Worm (Caenorhabditis elegans) whole organism, L1 larva: ENCODE data around the gene sup-35.

Source experiments
- C16A3.4 ChIP-seq: fragments of 150-350 bp; optimal IDR thresholded peaks from 2 replicates; lab custom pipeline; 2014; ENCODE audit warnings: missing biosample characterization, missing genetic modification characterization
- F16B12.6 ChIP-seq: fragments of 150-350 bp; optimal IDR thresholded peaks from 2 replicates; lab custom pipeline; 2014; ENCODE audit warnings: missing biosample characterization, missing genetic modification characterization
- alr-1 ChIP-seq: fragments of 200-800 bp; sonication (Bioruptor generic); optimal IDR thresholded peaks from 2 replicates; lab custom pipeline; 2018; ENCODE audit warnings: borderline replicate concordance, mild to moderate bottlenecking, missing genetic modification characterization, missing compliant biosample characterization
- aly-2 ChIP-seq: fragments of 150-350 bp; optimal IDR thresholded peaks from 2 replicates; lab custom pipeline; 2014; ENCODE audit warnings: missing biosample characterization, missing genetic modification characterization
- blmp-1 ChIP-seq: fragments of 150-350 bp; optimal IDR thresholded peaks from 2 replicates; lab custom pipeline; 2014; ENCODE audit warnings: missing biosample characterization, missing genetic modification characterization
- ceh-82 ChIP-seq, 3 experiments: fragments of 150-350 bp in 1 of 3; sonication (generic microtip) in 2 of 3; optimal IDR thresholded peaks; 2 replicates each; lab custom pipeline; 2014 to 2017; ENCODE audit warnings: missing biosample characterization in 3 of 3, missing genetic modification characterization in 3 of 3
- ceh-88 ChIP-seq: fragments of 200-800 bp; sonication (Bioruptor generic); IDR thresholded peaks from 2 replicates; pipeline ENCODE4 v1.3.6; 2022; ENCODE audit warnings: missing genetic modification characterization, missing compliant biosample characterization
- dpl-1 ChIP-seq, 3 experiments: fragments of 150-350 bp in 2 of 3; sonication (generic microtip) in 1 of 3; optimal IDR thresholded peaks; 2 replicates each; lab custom pipeline; 2014 to 2017; ENCODE audit warnings: missing biosample characterization in 3 of 3, missing genetic modification characterization in 3 of 3, missing genetic modification reagents in 3 of 3
- dsc-1 ChIP-seq: sonication (generic microtip); optimal IDR thresholded peaks from 2 replicates; lab custom pipeline; 2016; ENCODE audit warnings: mild to moderate bottlenecking, missing genetic modification characterization, missing compliant biosample characterization
- egl-27 ChIP-seq, 2 experiments: fragments of 150-350 bp in 1 of 2; sonication (generic microtip); optimal IDR thresholded peaks; 3 replicates each; lab custom pipeline; 2017 to 2018; ENCODE audit warnings: missing biosample characterization in 2 of 2, missing genetic modification characterization in 2 of 2, missing genetic modification reagents in 2 of 2
- elt-2 ChIP-seq: sonication (generic microtip); optimal IDR thresholded peaks from 2 replicates; lab custom pipeline; 2016; ENCODE audit warnings: missing genetic modification characterization, mild to moderate bottlenecking, inconsistent platforms, missing compliant biosample characterization, missing genetic modification reagents
- elt-3 ChIP-seq, 6 experiments: fragments of 150-350 bp in 1 of 6; sonication (generic microtip); optimal IDR thresholded peaks; 2 replicates each; lab custom pipeline; 2017 to 2018; ENCODE audit warnings: missing biosample characterization in 6 of 6, missing genetic modification characterization in 6 of 6, inconsistent platforms in 1 of 6
- fkh-10 ChIP-seq: sonication (generic microtip); optimal IDR thresholded peaks from 2 replicates; lab custom pipeline; 2017; ENCODE audit warnings: missing biosample characterization, missing genetic modification reagents, missing genetic modification characterization
- fkh-4 ChIP-seq: sonication (generic microtip); optimal IDR thresholded peaks from 2 replicates; lab custom pipeline; 2016; ENCODE audit warnings: missing compliant biosample characterization, missing genetic modification characterization, borderline replicate concordance
- fkh-8 ChIP-seq: sonication (generic microtip); optimal IDR thresholded peaks from 2 replicates; lab custom pipeline; 2016; ENCODE audit warnings: mild to moderate bottlenecking, missing genetic modification characterization, missing compliant biosample characterization
- fos-1 ChIP-seq: fragments of 150-350 bp; optimal IDR thresholded peaks from 2 replicates; lab custom pipeline; 2014; ENCODE audit warnings: missing biosample characterization, missing genetic modification characterization
- grh-1 ChIP-seq: fragments of 200-800 bp; sonication (Bioruptor generic); IDR thresholded peaks from 2 replicates; pipeline ENCODE4 v1.3.6; 2022; ENCODE audit warnings: missing genetic modification reagents, missing genetic modification characterization, missing compliant biosample characterization
- hlh-4 ChIP-seq: sonication (generic microtip); optimal IDR thresholded peaks from 2 replicates; lab custom pipeline; 2016; ENCODE audit warnings: mild to moderate bottlenecking, missing genetic modification characterization, missing compliant biosample characterization
- isw-1 ChIP-seq: fragments of 200-800 bp; sonication (Bioruptor generic); IDR thresholded peaks from 2 replicates; pipeline ENCODE4 v1.3.6; 2022; ENCODE audit warnings: missing genetic modification characterization, missing compliant biosample characterization
- jun-1 ChIP-seq: fragments of 150-350 bp; optimal IDR thresholded peaks from 2 replicates; lab custom pipeline; 2014; ENCODE audit warnings: missing biosample characterization, missing genetic modification reagents, missing genetic modification characterization
- lin-13 ChIP-seq: fragments of 150-350 bp; optimal IDR thresholded peaks from 2 replicates; lab custom pipeline; 2014; ENCODE audit warnings: missing biosample characterization, missing genetic modification reagents, missing genetic modification characterization
- lin-14 ChIP-seq: fragments of 200-800 bp; sonication (Bioruptor generic); optimal IDR thresholded peaks from 2 replicates; lab custom pipeline; 2018; ENCODE audit warnings: mild to moderate bottlenecking, missing genetic modification characterization, moderate library complexity, missing compliant biosample characterization
- lin-15B ChIP-seq: fragments of 150-350 bp; sonication (generic microtip); optimal IDR thresholded peaks from 3 replicates; lab custom pipeline; 2014; ENCODE audit warnings: missing biosample characterization, missing genetic modification characterization
- lin-35 ChIP-seq, 2 experiments: fragments of 150-350 bp; optimal IDR thresholded peaks; 2 replicates each; lab custom pipeline; 2014; ENCODE audit warnings: missing biosample characterization in 2 of 2, missing genetic modification characterization in 2 of 2, missing genetic modification reagents in 2 of 2
- lin-39 ChIP-seq: fragments of 150-350 bp; optimal IDR thresholded peaks from 2 replicates; lab custom pipeline; 2014; ENCODE audit warnings: missing biosample characterization, missing genetic modification reagents, missing genetic modification characterization
- mab-9 ChIP-seq: fragments of 200-800 bp; sonication (Bioruptor generic); IDR thresholded peaks from 2 replicates; pipeline ENCODE4 v1.3.6; 2022; ENCODE audit warnings: missing genetic modification reagents, missing genetic modification characterization, missing compliant biosample characterization
- mdl-1 ChIP-seq, 2 experiments: fragments of 150-350 bp; optimal IDR thresholded peaks; 2 replicates each; lab custom pipeline; 2014 to 2017; ENCODE audit warnings: missing biosample characterization in 2 of 2, missing genetic modification characterization in 2 of 2, inconsistent platforms in 1 of 2
- mep-1 ChIP-seq: fragments of 150-350 bp; optimal IDR thresholded peaks from 2 replicates; lab custom pipeline; 2014; ENCODE audit warnings: missing biosample characterization, missing genetic modification characterization
- nhr-12 ChIP-seq: sonication (generic microtip); optimal IDR thresholded peaks from 2 replicates; lab custom pipeline; 2017; ENCODE audit warnings: missing biosample characterization, missing genetic modification characterization
- nhr-19 ChIP-seq: fragments of 200-800 bp; sonication (Bioruptor generic); conservative IDR thresholded peaks from 2 replicates; pipeline ENCODE4 v1.3.6; 2022; ENCODE audit warnings: missing genetic modification characterization, missing compliant biosample characterization
- nhr-20 ChIP-seq: sonication (generic microtip); optimal IDR thresholded peaks from 2 replicates; lab custom pipeline; 2016; ENCODE audit warnings: mild to moderate bottlenecking, missing genetic modification characterization, missing compliant biosample characterization
- nhr-237 ChIP-seq: fragments of 150-350 bp; optimal IDR thresholded peaks from 2 replicates; lab custom pipeline; 2014; ENCODE audit warnings: missing biosample characterization, missing genetic modification characterization
- nhr-28 ChIP-seq: fragments of 150-350 bp; optimal IDR thresholded peaks from 2 replicates; lab custom pipeline; 2014; ENCODE audit warnings: missing biosample characterization, missing genetic modification characterization
- nhr-47 ChIP-seq: sonication (generic microtip); optimal IDR thresholded peaks from 2 replicates; lab custom pipeline; 2016; ENCODE audit warnings: mild to moderate bottlenecking, missing genetic modification characterization, moderate library complexity, missing compliant biosample characterization
- nhr-77 ChIP-seq: fragments of 150-350 bp; optimal IDR thresholded peaks from 2 replicates; lab custom pipeline; 2014; ENCODE audit warnings: missing biosample characterization, missing genetic modification characterization
- nhr-85 ChIP-seq: sonication (generic microtip); peaks from one replicate; lab custom pipeline; 2016; ENCODE audit warnings: missing genetic modification characterization, inconsistent platforms, missing compliant biosample characterization
- nhr-90 ChIP-seq: sonication (generic microtip); optimal IDR thresholded peaks from 2 replicates; lab custom pipeline; 2016; ENCODE audit warnings: mild to moderate bottlenecking, missing genetic modification characterization, missing compliant biosample characterization; ENCODE audit not compliant: poor library complexity
- pax-3 ChIP-seq: fragments of 200-800 bp; sonication (Bioruptor generic); optimal IDR thresholded peaks from 2 replicates; lab custom pipeline; 2018; ENCODE audit warnings: mild to moderate bottlenecking, missing genetic modification characterization, moderate library complexity, missing compliant biosample characterization
- pqm-1 ChIP-seq: sonication (generic microtip); optimal IDR thresholded peaks from 3 replicates; lab custom pipeline; 2017; ENCODE audit warnings: missing biosample characterization, missing genetic modification characterization
- rnt-1 ChIP-seq: sonication (generic microtip); optimal IDR thresholded peaks from 2 replicates; lab custom pipeline; 2016; ENCODE audit warnings: mild to moderate bottlenecking, missing genetic modification characterization, moderate library complexity, missing compliant biosample characterization
- snpc-4 ChIP-seq: fragments of 150-350 bp; optimal IDR thresholded peaks from 2 replicates; lab custom pipeline; 2014; ENCODE audit warnings: missing biosample characterization, missing genetic modification characterization
- sox-4 ChIP-seq: sonication (generic microtip); optimal IDR thresholded peaks from 2 replicates; lab custom pipeline; 2016; ENCODE audit warnings: missing genetic modification characterization, missing compliant biosample characterization
- sup-37 ChIP-seq: fragments of 200-800 bp; sonication (Bioruptor generic); optimal IDR thresholded peaks from 2 replicates; lab custom pipeline; 2018; ENCODE audit warnings: mild to moderate bottlenecking, missing genetic modification characterization, missing compliant biosample characterization
- swsn-7 ChIP-seq: sonication (generic microtip); optimal IDR thresholded peaks from 2 replicates; lab custom pipeline; 2016; ENCODE audit warnings: missing genetic modification characterization, missing compliant biosample characterization
- unc-130 ChIP-seq: fragments of 150-350 bp; optimal IDR thresholded peaks from 2 replicates; lab custom pipeline; 2017; ENCODE audit warnings: missing biosample characterization, missing genetic modification characterization, inconsistent platforms
- unc-62 ChIP-seq: fragments of 150-350 bp; optimal IDR thresholded peaks from 2 replicates; lab custom pipeline; 2014; ENCODE audit warnings: missing biosample characterization, missing genetic modification reagents, missing genetic modification characterization
- unc-86 ChIP-seq: sonication (generic microtip); optimal IDR thresholded peaks from 2 replicates; lab custom pipeline; 2016; ENCODE audit warnings: missing genetic modification characterization, missing compliant biosample characterization
- unc-98 ChIP-seq: fragments of 200-800 bp; sonication (Bioruptor generic); IDR thresholded peaks from 2 replicates; pipeline ENCODE4 v1.3.6; 2022; ENCODE audit warnings: missing genetic modification characterization, missing compliant biosample characterization
- vab-15 ChIP-seq: sonication (generic microtip); optimal IDR thresholded peaks from 2 replicates; lab custom pipeline; 2017; ENCODE audit warnings: missing genotype, mild to moderate bottlenecking, missing genetic modification characterization, missing compliant biosample characterization
- xbp-1 ChIP-seq: sonication (generic microtip); optimal IDR thresholded peaks from 2 replicates; lab custom pipeline; 2016; ENCODE audit warnings: missing genetic modification characterization, missing compliant biosample characterization
- zag-1 ChIP-seq: fragments of 150-350 bp; optimal IDR thresholded peaks from 2 replicates; lab custom pipeline; 2014; ENCODE audit warnings: missing biosample characterization, missing genetic modification characterization

Gene sup-35

DNA sequence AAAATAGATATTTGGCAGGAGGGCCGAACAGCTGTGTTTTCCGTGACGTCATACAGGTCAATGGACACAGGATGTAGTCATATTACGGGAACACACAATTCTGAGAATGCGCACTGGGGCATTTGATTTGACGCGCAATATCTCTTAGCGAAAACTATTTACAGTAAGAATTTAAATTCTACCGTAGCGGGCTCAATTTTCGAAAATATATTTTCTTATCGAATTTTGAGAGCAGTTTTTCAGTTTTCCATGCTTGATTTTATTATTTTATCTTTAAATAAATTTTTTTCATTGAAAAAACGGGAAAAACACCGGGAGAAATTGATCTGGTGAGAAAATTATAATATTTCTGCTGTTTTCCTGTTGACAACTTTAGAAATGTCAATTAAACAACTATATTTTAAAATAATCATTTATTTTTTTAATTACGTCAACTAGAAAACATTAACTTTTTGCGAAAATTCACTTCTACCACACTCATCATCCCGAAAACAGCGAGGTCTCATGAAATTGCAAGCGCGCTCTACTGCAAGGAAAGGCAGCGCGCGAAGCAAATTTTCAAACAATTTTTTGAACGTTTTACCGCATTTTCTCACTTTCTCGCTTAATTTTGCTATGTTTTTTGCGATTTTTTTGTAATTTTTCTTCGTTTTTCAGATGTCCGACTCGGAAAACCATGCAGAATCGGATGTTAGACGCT, 22.9 kb upstream of the sup-35 start, which contains the start of the genes Y47D3A.1 and pola-1:
TSS of gene Y47D3A.1 (minus strand) at position 51 of the 700 bp plus-strand sequence.
TSS of gene pola-1 (plus strand) at position 658 of the 700 bp plus-strand sequence.
- peak; percentile 91 for TF ChIP-seq lin-15B (tag; lab: Kevin White, UChicago)
- peak in 1 of 2 experiments; percentile 68 for TF ChIP-seq mdl-1 (tag; optimal IDR thresholded peaks at IDR 0.05; lab: Kevin White, UChicago)
- TF ChIP-seq blmp-1 (tag; lab: Kevin White, UChicago) = peak; percentile 70
- peak; percentile 19 for TF ChIP-seq zag-1 (tag; lab: Kevin White, UChicago)
- TF ChIP-seq dpl-1 (GFP tag; optimal IDR thresholded peaks at IDR 0.05; lab: Kevin White, UChicago) = peak; percentile 93 to 94 (median 94)
- TF ChIP-seq mab-9 (GFP tag; lab: Robert Waterston, UW) = peak; percentile 44; the same call in 1 of the 2 replicates
- TF ChIP-seq nhr-90 (tag; lab: Kevin White, UChicago) = peak; percentile 88
- peak; percentile 74 for TF ChIP-seq alr-1
- no peak for TF ChIP-seq nhr-28 (tag; lab: Kevin White, UChicago)
- TF ChIP-seq nhr-20 (tag; lab: Kevin White, UChicago) = peak; percentile 79
- TF ChIP-seq fkh-4 = no peak
- peak; percentile 67 for TF ChIP-seq F16B12.6 (tag; lab: Kevin White, UChicago)
- TF ChIP-seq egl-27 (tag; optimal IDR thresholded peaks at IDR 0.05; lab: Kevin White, UChicago) = no peak
- peak; percentile 74 for TF ChIP-seq nhr-19
- TF ChIP-seq aly-2 = peak; percentile 46
- peak; percentile 8 for TF ChIP-seq lin-39 (tag; lab: Kevin White, UChicago)
- peak; percentile 90 for TF ChIP-seq C16A3.4 (tag; lab: Kevin White, UChicago)
- TF ChIP-seq sup-37 (GFP tag; lab: Kevin White, UChicago) = no peak
- TF ChIP-seq unc-130 (tag; lab: Kevin White, UChicago) = peak; percentile 79
- peak; percentile 57 for TF ChIP-seq snpc-4 (tag; lab: Kevin White, UChicago)
- TF ChIP-seq swsn-7 (tag; lab: Kevin White, UChicago) = peak; percentile 57
- peak; percentile 92 to 97 for TF ChIP-seq lin-35 (GFP tag; optimal IDR thresholded peaks at IDR 0.05; lab: Kevin White, UChicago)
- peak; percentile 44 for TF ChIP-seq elt-2 (tag; lab: Kevin White, UChicago)
- no peak for TF ChIP-seq pqm-1 (tag; lab: Kevin White, UChicago)
- no peak for TF ChIP-seq nhr-12 (tag; lab: Kevin White, UChicago)
- TF ChIP-seq jun-1 (tag; lab: Kevin White, UChicago) = peak; percentile 52
- TF ChIP-seq elt-3 (tag; optimal IDR thresholded peaks at IDR 0.05; lab: Kevin White, UChicago) = peak in 3 of 6 experiments; percentile 39 to 72 (median 53)
- 0 out of 2 replicates have a peak, but pooled peaks have one; percentile 12 for TF ChIP-seq grh-1
- TF ChIP-seq lin-14 (GFP tag; lab: Kevin White, UChicago) = no peak
- TF ChIP-seq vab-15 = peak; percentile 36
- peak; percentile 31 for TF ChIP-seq sox-4 (tag; lab: Kevin White, UChicago)
- TF ChIP-seq nhr-237 = peak; percentile 69
- peak; percentile 93 for TF ChIP-seq rnt-1
- TF ChIP-seq unc-62 (GFP tag; lab: Kevin White, UChicago) = no peak
- TF ChIP-seq ceh-82 (tag; optimal IDR thresholded peaks at IDR 0.05; lab: Kevin White, UChicago) = peak; percentile 58 to 94 (median 86)
- TF ChIP-seq nhr-77 (tag; lab: Kevin White, UChicago) = peak; percentile 40
- TF ChIP-seq hlh-4 (tag; lab: Kevin White, UChicago) = no peak
- peak; percentile 66 for TF ChIP-seq xbp-1 (tag; lab: Kevin White, UChicago)
- TF ChIP-seq fkh-10 (GFP tag; lab: Kevin White, UChicago) = peak; percentile 55
- peak; percentile 89 for TF ChIP-seq fkh-8 (tag; lab: Kevin White, UChicago)
- peak; percentile 65 for TF ChIP-seq unc-86 (tag; lab: Kevin White, UChicago)
- TF ChIP-seq nhr-47 (tag; lab: Kevin White, UChicago) = peak; percentile 86
- no peak; the same call in 1 of the 2 replicates for TF ChIP-seq unc-98 (GFP tag; lab: Robert Waterston, UW)
- peak; percentile 83 for TF ChIP-seq pax-3 (tag; lab: Kevin White, UChicago)
- peak; percentile 71 for TF ChIP-seq fos-1 (tag; lab: Kevin White, UChicago)
- peak; percentile 34 for TF ChIP-seq dsc-1 (tag; lab: Kevin White, UChicago)
- TF ChIP-seq lin-13 (GFP tag; lab: Kevin White, UChicago) = peak; percentile 77
- TF ChIP-seq ceh-88 = peak; percentile 30; the same call in 1 of the 2 replicates
- TF ChIP-seq nhr-85 (tag; lab: Kevin White, UChicago) = peak; percentile 81
- peak; percentile 82 for TF ChIP-seq isw-1 (GFP tag; lab: Robert Waterston, UW)
- peak; percentile 86 for TF ChIP-seq mep-1 (tag; lab: Kevin White, UChicago)
